Fruit fly (Drosophila melanogaster) whole organism, embryonic: ENCODE data around the gene Nthl1.

Experiments used
- Bteb2 ChIP-seq: fragments of 200-800 bp; sonication (Bioruptor generic); optimal IDR thresholded peaks from 2 replicates; lab custom pipeline; 2016; ENCODE audit warnings: missing biosample characterization, missing genetic modification characterization
- CG10654 ChIP-seq: fragments of 200-800 bp; sonication (Bioruptor generic); optimal IDR thresholded peaks from 2 replicates; lab custom pipeline; 2016; ENCODE audit warnings: missing biosample characterization, missing genetic modification characterization
- CG11723 ChIP-seq: fragments of 200-800 bp; sonication (Bioruptor generic); optimal IDR thresholded peaks from 2 replicates; lab custom pipeline; 2017; ENCODE audit warnings: missing biosample characterization, mild to moderate bottlenecking, missing genetic modification characterization
- CG12219 ChIP-seq: fragments of 200-800 bp; sonication (Bioruptor generic); optimal IDR thresholded peaks from 3 replicates; lab custom pipeline; 2018; ENCODE audit warnings: missing biosample characterization, mild to moderate bottlenecking, missing genetic modification characterization
- CG13123 ChIP-seq: fragments of 200-800 bp; sonication (Bioruptor generic); optimal IDR thresholded peaks from 2 replicates; lab custom pipeline; 2016; ENCODE audit warnings: missing biosample characterization, missing genetic modification characterization
- CG14667 ChIP-seq: fragments of 200-800 bp; sonication (Bioruptor generic); IDR thresholded peaks from 2 replicates; pipeline ENCODE4 v1.3.6; 2022; ENCODE audit warnings: missing biosample characterization, missing genetic modification characterization
- CG15514 ChIP-seq: fragments of 200-800 bp; sonication (Bioruptor generic); optimal IDR thresholded peaks from 3 replicates; lab custom pipeline; 2017; ENCODE audit warnings: missing biosample characterization, missing genetic modification characterization, mild to moderate bottlenecking, moderate library complexity, missing genetic modification reagents
- CG16863 ChIP-seq: fragments of 200-800 bp; sonication (Bioruptor generic); optimal IDR thresholded peaks from 3 replicates; lab custom pipeline; 2016; ENCODE audit warnings: missing biosample characterization, missing genetic modification characterization
- CG17361 ChIP-seq: fragments of 200-800 bp; sonication (Bioruptor generic); IDR thresholded peaks from 3 replicates; pipeline ENCODE4 v1.3.6; 2022; ENCODE audit warnings: missing biosample characterization, missing genetic modification characterization
- CG1792 ChIP-seq: fragments of 200-800 bp; sonication (Bioruptor generic); optimal IDR thresholded peaks from 2 replicates; lab custom pipeline; 2016; ENCODE audit warnings: missing biosample characterization, missing genetic modification characterization
- CG2889 ChIP-seq: fragments of 200-800 bp; sonication (Bioruptor generic); IDR thresholded peaks from 3 replicates; pipeline ENCODE4 v1.3.6; 2022; ENCODE audit warnings: missing biosample characterization, missing genetic modification characterization
- CG30431 ChIP-seq: fragments of 200-800 bp; sonication (Bioruptor generic); optimal IDR thresholded peaks from 2 replicates; lab custom pipeline; 2017; ENCODE audit warnings: missing biosample characterization, missing genetic modification characterization
- CG31388 ChIP-seq: fragments of 200-800 bp; sonication (Bioruptor generic); optimal IDR thresholded peaks from 2 replicates; lab custom pipeline; 2016; ENCODE audit warnings: missing biosample characterization, missing genetic modification characterization
- CG33213 ChIP-seq: fragments of 200-800 bp; sonication (Bioruptor generic); optimal IDR thresholded peaks from 3 replicates; lab custom pipeline; 2016; ENCODE audit warnings: missing biosample characterization, missing genetic modification characterization
- CG3995 ChIP-seq: fragments of 200-800 bp; sonication (Bioruptor generic); optimal IDR thresholded peaks from 3 replicates; lab custom pipeline; 2016; ENCODE audit warnings: missing biosample characterization, missing genetic modification characterization
- CG4424 ChIP-seq: fragments of 200-800 bp; sonication (Bioruptor generic); optimal IDR thresholded peaks from 3 replicates; lab custom pipeline; 2016; ENCODE audit warnings: missing biosample characterization, missing genetic modification characterization
- CG5180 ChIP-seq: fragments of 200-800 bp; sonication (Bioruptor generic); optimal IDR thresholded peaks from 3 replicates; lab custom pipeline; 2017; ENCODE audit warnings: missing biosample characterization, missing genetic modification characterization, mild to moderate bottlenecking, moderate library complexity, missing genetic modification reagents
- CG6813 ChIP-seq: fragments of 200-800 bp; sonication (Bioruptor generic); optimal IDR thresholded peaks from 2 replicates; lab custom pipeline; 2017; ENCODE audit warnings: missing biosample characterization, missing genetic modification characterization, mild to moderate bottlenecking, moderate library complexity, missing genetic modification reagents
- CG7987 ChIP-seq: fragments of 200-800 bp; sonication (Bioruptor generic); optimal IDR thresholded peaks from 2 replicates; lab custom pipeline; 2018; ENCODE audit warnings: missing biosample characterization, mild to moderate bottlenecking, missing genetic modification characterization, moderate library complexity
- CG8478 ChIP-seq: fragments of >200 bp; optimal IDR thresholded peaks from 2 replicates; lab custom pipeline; 2018
- Dip2 ChIP-seq: fragments of 200-800 bp; sonication (Bioruptor generic); IDR thresholded peaks from 2 replicates; pipeline ENCODE4 v1.3.6; 2022; ENCODE audit warnings: missing biosample characterization, missing genetic modification characterization
- Doc3 ChIP-seq: fragments of 200-800 bp; sonication (Bioruptor generic); IDR thresholded peaks from 3 replicates; pipeline ENCODE4 v1.3.6; 2022; ENCODE audit warnings: missing biosample characterization, missing genetic modification characterization; ENCODE audit not compliant: partially characterized antibody
- E2f1 ChIP-seq: fragments of 200-800 bp; sonication (Bioruptor generic); IDR thresholded peaks from 2 replicates; pipeline ENCODE4 v1.3.6; 2022; ENCODE audit warnings: missing biosample characterization, missing genetic modification characterization
- HmgD ChIP-seq: fragments of 200-800 bp; sonication (Bioruptor generic); optimal IDR thresholded peaks from 3 replicates; lab custom pipeline; 2016; ENCODE audit warnings: missing biosample characterization, missing genetic modification characterization
- Lhr ChIP-seq: fragments of 200-800 bp; sonication (Bioruptor generic); optimal IDR thresholded peaks from 3 replicates; lab custom pipeline; 2017; ENCODE audit warnings: mild to moderate bottlenecking, missing biosample characterization, missing genetic modification reagents, missing genetic modification characterization
- Lpt ChIP-seq: fragments of >200 bp; optimal IDR thresholded peaks from 2 replicates; lab custom pipeline; 2018; ENCODE audit warnings: missing biosample characterization, missing genetic modification characterization
- NC2α ChIP-seq: fragments of 200-800 bp; sonication (Bioruptor generic); optimal IDR thresholded peaks from 2 replicates; lab custom pipeline; 2016; ENCODE audit warnings: missing biosample characterization, missing genetic modification characterization
- NfI ChIP-seq: fragments of 200-800 bp; sonication (Bioruptor generic); optimal IDR thresholded peaks from 3 replicates; lab custom pipeline; 2018; ENCODE audit warnings: missing biosample characterization, mild to moderate bottlenecking, missing genetic modification characterization, moderate library complexity
- Optix ChIP-seq: fragments of 200-800 bp; sonication (Bioruptor generic); IDR thresholded peaks from 3 replicates; pipeline ENCODE4 v1.3.6; 2022; ENCODE audit warnings: missing biosample characterization, missing genetic modification characterization
- Ptx1 ChIP-seq: fragments of 200-800 bp; sonication (Bioruptor generic); IDR thresholded peaks from 2 replicates; pipeline ENCODE4 v1.3.6; 2022; ENCODE audit warnings: missing biosample characterization, missing genetic modification characterization
- Trl ChIP-seq, 3 experiments: fragments of >200 bp in 2 of 3; fragments of 200-800 bp in 1 of 3; sonication (Bioruptor generic) in 1 of 3; optimal IDR thresholded peaks; 2 replicates in 1 of 3; 3 replicates in 2 of 3; lab custom pipeline; 2016 to 2017; ENCODE audit warnings: missing biosample characterization in 1 of 3, missing genetic modification characterization in 1 of 3
- Xbp1 ChIP-seq: fragments of 200-800 bp; sonication (Bioruptor generic); optimal IDR thresholded peaks from 3 replicates; lab custom pipeline; 2016; ENCODE audit warnings: missing biosample characterization, mild to moderate bottlenecking, missing genetic modification characterization
- az2 ChIP-seq: fragments of 200-800 bp; sonication (Bioruptor generic); optimal IDR thresholded peaks from 3 replicates; lab custom pipeline; 2016; ENCODE audit warnings: missing biosample characterization, missing genetic modification characterization
- gro ChIP-seq: fragments of 200-800 bp; sonication (Bioruptor generic); optimal IDR thresholded peaks from 2 replicates; lab custom pipeline; 2016; ENCODE audit warnings: missing biosample characterization, missing genetic modification characterization
- h ChIP-seq: fragments of >200 bp; optimal IDR thresholded peaks from 2 replicates; lab custom pipeline; 2017
- hkb ChIP-seq, 2 experiments: fragments of 200-800 bp in 1 of 2; fragments of >200 bp in 1 of 2; sonication (Bioruptor generic) in 1 of 2; IDR thresholded peaks in 1 of 2; optimal IDR thresholded peaks in 1 of 2; 2 replicates each; pipeline versions ENCODE4 v1.3.6 to Lab custom; 2017 to 2022; ENCODE audit warnings: missing biosample characterization in 1 of 2, missing genetic modification characterization in 1 of 2
- hth ChIP-seq: fragments of >200 bp; optimal IDR thresholded peaks from 2 replicates; lab custom pipeline; 2017; ENCODE audit warnings: inconsistent platforms
- ind ChIP-seq: fragments of 200-800 bp; sonication (Bioruptor generic); optimal IDR thresholded peaks from 3 replicates; lab custom pipeline; 2016; ENCODE audit warnings: missing biosample characterization, missing genetic modification characterization
- lbe ChIP-seq: fragments of 200-800 bp; sonication (Bioruptor generic); optimal IDR thresholded peaks from 2 replicates; lab custom pipeline; 2016; ENCODE audit warnings: missing biosample characterization, mild to moderate bottlenecking, missing genetic modification characterization
- lola ChIP-seq, 3 experiments: fragments of >200 bp in 2 of 3; fragments of 200-800 bp in 1 of 3; sonication (Bioruptor generic) in 1 of 3; optimal IDR thresholded peaks; 2 replicates each; lab custom pipeline; 2017 to 2019; ENCODE audit warnings: missing biosample characterization in 3 of 3, missing genetic modification characterization in 3 of 3, mild to moderate bottlenecking in 1 of 3, moderate library complexity in 1 of 3
- lov ChIP-seq, 2 experiments: fragments of 200-800 bp in 1 of 2; fragments of >200 bp in 1 of 2; sonication (Bioruptor generic) in 1 of 2; IDR thresholded peaks in 1 of 2; optimal IDR thresholded peaks in 1 of 2; 2 replicates in 1 of 2; 3 replicates in 1 of 2; pipeline versions ENCODE4 v1.3.6 to Lab custom; 2017 to 2022; ENCODE audit warnings: missing biosample characterization in 1 of 2, missing genetic modification characterization in 1 of 2
- sens-2 ChIP-seq: fragments of 200-800 bp; sonication (Bioruptor generic); IDR thresholded peaks from 2 replicates; pipeline ENCODE4 v1.3.6; 2022; ENCODE audit warnings: missing biosample characterization, missing genetic modification characterization
- sim ChIP-seq: fragments of 200-800 bp; sonication (Bioruptor generic); IDR thresholded peaks from 2 replicates; pipeline ENCODE4 v1.3.6; 2022; ENCODE audit warnings: missing biosample characterization, missing genetic modification characterization
- sob ChIP-seq: fragments of 200-800 bp; sonication (Bioruptor generic); IDR thresholded peaks from 2 replicates; pipeline ENCODE4 v1.3.6; 2022; ENCODE audit warnings: missing biosample characterization, missing genetic modification characterization
- tio ChIP-seq: fragments of 200-800 bp; sonication (Bioruptor generic); optimal IDR thresholded peaks from 2 replicates; lab custom pipeline; 2017; ENCODE audit warnings: missing biosample characterization, missing genetic modification characterization, inconsistent platforms
- ttk ChIP-seq: fragments of 200-800 bp; sonication (Bioruptor generic); IDR thresholded peaks from 2 replicates; pipeline ENCODE4 v2.1.2; 2022; ENCODE audit warnings: missing biosample characterization, missing genetic modification characterization
- usp ChIP-seq: fragments of >200 bp; optimal IDR thresholded peaks from 2 replicates; lab custom pipeline; 2017; ENCODE audit warnings: missing biosample characterization, missing genetic modification characterization
- vvl ChIP-seq: fragments of 200-800 bp; sonication (Bioruptor generic); IDR thresholded peaks from 2 replicates; pipeline ENCODE4 v1.3.6; 2022; ENCODE audit warnings: missing biosample characterization, missing genetic modification characterization
- yki ChIP-seq: fragments of >200 bp; optimal IDR thresholded peaks from 3 replicates; lab custom pipeline; 2018

The Nthl1 gene

DNA sequence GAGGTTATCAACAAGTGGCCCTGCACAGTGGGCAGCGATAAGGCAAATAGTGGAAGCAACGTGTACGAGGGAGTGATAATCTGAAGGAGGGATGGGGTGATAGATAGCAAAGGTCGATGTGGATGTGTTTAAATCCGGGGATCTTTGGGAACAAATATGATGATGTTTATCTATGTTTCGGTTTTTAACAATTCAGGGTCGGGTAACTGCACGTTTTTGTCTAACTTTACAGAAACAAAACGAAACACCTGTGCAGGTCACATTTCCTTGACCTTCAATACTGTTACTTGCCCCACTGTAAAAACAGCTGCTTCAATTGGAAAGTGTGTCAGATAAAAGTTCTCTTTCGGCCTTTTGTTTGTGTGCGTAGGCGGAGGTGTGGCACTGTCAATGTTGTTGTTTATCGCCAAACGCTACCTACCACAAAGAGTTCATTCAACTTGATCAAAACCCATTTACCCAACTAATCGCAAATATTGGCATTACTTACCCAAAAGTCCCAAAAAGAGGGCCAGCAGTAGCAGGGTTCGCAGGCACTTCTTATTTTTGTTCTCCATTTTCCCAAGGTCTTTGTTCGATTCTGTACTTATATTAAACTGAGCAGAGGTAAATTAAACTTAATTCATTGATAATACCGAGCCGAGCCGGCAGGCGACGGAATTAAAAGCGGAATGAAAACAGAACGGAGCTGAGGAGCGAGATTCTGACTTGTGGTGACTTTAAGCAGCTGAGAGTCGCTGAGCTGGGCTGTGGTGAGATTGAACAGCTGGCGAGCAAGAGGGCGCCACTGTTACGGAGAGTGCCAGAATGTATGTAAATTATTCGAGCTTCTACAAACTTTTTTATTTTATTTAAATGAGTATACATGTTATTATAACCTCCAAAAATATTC lies 5.2 kb downstream of the Nthl1 start, which contains the start of gene Mtp (continued):
- TF ChIP-seq CG6813 (GFP tag; lab: Kevin White, UChicago) (peak; percentile 44), Lhr (peak; percentile 49), hth (lab: Kevin White, UChicago) (no peak), NfI (GFP tag; lab: Kevin White, UChicago) (peak; percentile 72), yki (no peak), Doc3 (GFP tag; lab: Robert Waterston, UW) (no peak), CG16863 (GFP tag; lab: Kevin White, UChicago) (peak; percentile 74), h (no peak), CG13123 (GFP tag; lab: Kevin White, UChicago) (peak; percentile 22), usp (no peak), CG30431 (GFP tag; lab: Kevin White, UChicago) (peak; percentile 57), NC2α (GFP tag; lab: Kevin White, UChicago) (peak; percentile 57), CG5180 (GFP tag; lab: Kevin White, UChicago) (peak; percentile 38), CG31388 (GFP tag; lab: Kevin White, UChicago) (peak; percentile 30), sens-2 (GFP tag; lab: Robert Waterston, UW) (peak; percentile 50), CG15514 (GFP tag; lab: Kevin White, UChicago) (peak; percentile 60), Ptx1 (peak; percentile 80; the same call in 1 of the 2 replicates), CG4424 (GFP tag; lab: Kevin White, UChicago) (peak; percentile 67), sim (GFP tag; lab: Robert Waterston, UW) (peak; percentile 45; the same call in 1 of the 2 replicates), HmgD (GFP tag; lab: Kevin White, UChicago) (peak; percentile 24), tio (GFP tag; lab: Kevin White, UChicago) (peak; percentile 70), CG17361 (GFP tag; lab: Robert Waterston, UW) (peak; percentile 74; the same call in 2 of the 3 replicates), E2f1 (GFP tag; lab: Robert Waterston, UW) (peak; percentile 17; the same call in 1 of the 2 replicates), az2 (GFP tag; lab: Kevin White, UChicago) (peak; percentile 73), CG1792 (GFP tag; lab: Kevin White, UChicago) (peak; percentile 66), CG10654 (peak; percentile 45), ind (GFP tag; lab: Kevin White, UChicago) (peak; percentile 76), CG2889 (GFP tag; lab: Robert Waterston, UW) (no peak), hkb (optimal IDR thresholded peaks at IDR 0.05; lab: Kevin White, UChicago) (no peak), hkb (GFP tag; IDR thresholded peaks at IDR 0.05; lab: Robert Waterston, UW) (peak; percentile 68), CG33213 (GFP tag; lab: Kevin White, UChicago) (peak; percentile 16), CG12219 (GFP tag; lab: Kevin White, UChicago) (peak; percentile 79), CG8478 (no peak), Trl (optimal IDR thresholded peaks at IDR 0.05; lab: Kevin White, UChicago) (peak; percentile 3 to 4), Trl (GFP tag; optimal IDR thresholded peaks at IDR 0.05; lab: Kevin White, UChicago) (peak; percentile 75), lbe (peak; percentile 23), CG11723 (GFP tag; lab: Kevin White, UChicago) (peak; percentile 69), CG14667 (GFP tag; lab: Robert Waterston, UW) (no peak), ttk (GFP tag; lab: Robert Waterston, UW) (peak; percentile 71; the same call in 1 of the 2 replicates), lola (GFP tag; optimal IDR thresholded peaks at IDR 0.05; lab: Kevin White, UChicago) (peak in 1 of 3 experiments; percentile 79), gro (GFP tag; lab: Kevin White, UChicago) (peak; percentile 70), lov (optimal IDR thresholded peaks at IDR 0.05; lab: Kevin White, UChicago) (no peak), lov (GFP tag; IDR thresholded peaks at IDR 0.05; lab: Robert Waterston, UW) (no peak), Optix (GFP tag; lab: Robert Waterston, UW) (peak; percentile 81), CG7987 (GFP tag; lab: Kevin White, UChicago) (no peak), Bteb2 (GFP tag; lab: Kevin White, UChicago) (peak; percentile 48), vvl (GFP tag; lab: Robert Waterston, UW) (peak; percentile 85), Dip2 (GFP tag; lab: Robert Waterston, UW) (no peak), Xbp1 (GFP tag; lab: Kevin White, UChicago) (peak; percentile 75), sob (peak; percentile 68), CG3995 (GFP tag; lab: Kevin White, UChicago) (peak; percentile 32), Lpt (GFP tag; lab: Kevin White, UChicago) (no peak)
